Fruit fly (Drosophila melanogaster): ENCODE results near the gene Fkbp59.

Gene Fkbp59

dm6 chr2L:9887856-9888269 lies at the start of gene Fkbp59:
TSS of gene Fkbp59 (plus strand) at chr2L:9888005.
- TF ChIP-seq CG17801 (GFP tag; optimal IDR thresholded peaks at IDR 0.05; ENCODE audit: partially characterized antibody): no peak

dm6 chr2L:9850788-9851187 lies 37.0 kb upstream of the Fkbp59 start:
- TF ChIP-seq CG17801 (GFP tag; optimal IDR thresholded peaks at IDR 0.05; ENCODE audit: partially characterized antibody): no peak

- TF ChIP-seq CG17801 (GFP tag; optimal IDR thresholded peaks at IDR 0.05; ENCODE audit: partially characterized antibody): no peak
Measured at dm6 chr2L:9862964-9863363, 24.8 kb upstream of the Fkbp59 start.

- TF ChIP-seq CG17801 (GFP tag; optimal IDR thresholded peaks at IDR 0.05; ENCODE audit: partially characterized antibody): no peak
Measured at dm6 chr2L:9863479-9863878, 24.3 kb upstream of the Fkbp59 start.

- TF ChIP-seq CG17801 (GFP tag; optimal IDR thresholded peaks at IDR 0.05; ENCODE audit: partially characterized antibody): no peak
Measured at dm6 chr2L:9864337-9864736, 23.5 kb upstream of the Fkbp59 start.

- TF ChIP-seq CG17801 (GFP tag; optimal IDR thresholded peaks at IDR 0.05; ENCODE audit: partially characterized antibody): no peak
Measured at dm6 chr2L:9882393-9882971, 5.3 kb upstream of the Fkbp59 start.

dm6 chr2L:9886086-9886485 lies 1.7 kb upstream of the Fkbp59 start, which contains the start of gene nAChRalpha6:
TSS of gene nAChRalpha6 (minus strand) at chr2L:9886250.
- no peak for TF ChIP-seq CG17801 (GFP tag; optimal IDR thresholded peaks at IDR 0.05; ENCODE audit: partially characterized antibody)

- peak; percentile 71 for TF ChIP-seq CG17801 (GFP tag; optimal IDR thresholded peaks at IDR 0.05; ENCODE audit: partially characterized antibody)
Measured at dm6 chr2L:9890576-9890975, 2.8 kb downstream of the Fkbp59 start, which contains the start of the genes CG34183 and CG4537. TSS of gene CG34183 (minus strand) at chr2L:9890772. TSS of gene CG4537 (plus strand) at chr2L:9890885.

dm6 chr2L:9893183-9893582 lies 5.4 kb downstream of the Fkbp59 start, which contains the start of gene mtDNA-helicase:
TSS of gene mtDNA-helicase (minus strand) at chr2L:9893446.
- TF ChIP-seq CG17801 (GFP tag; optimal IDR thresholded peaks at IDR 0.05; ENCODE audit: partially characterized antibody): no peak

dm6 chr2L:9894193-9894592 lies 6.4 kb downstream of the Fkbp59 start:
- no peak for TF ChIP-seq CG17801 (GFP tag; optimal IDR thresholded peaks at IDR 0.05; ENCODE audit: partially characterized antibody)

- TF ChIP-seq CG17801 (GFP tag; optimal IDR thresholded peaks at IDR 0.05; ENCODE audit: partially characterized antibody): peak; percentile 86
Measured at dm6 chr2L:9894871-9895364, 7.1 kb downstream of the Fkbp59 start, which contains the start of gene Bka. TSS of gene Bka (plus strand) at chr2L:9895287.

dm6 chr2L:9897296-9897695 lies 9.5 kb downstream of the Fkbp59 start, which contains the start of gene RpS2:
TSS of gene RpS2 (minus strand) at chr2L:9897552.
- peak; percentile 44 for TF ChIP-seq CG17801 (GFP tag; optimal IDR thresholded peaks at IDR 0.05; ENCODE audit: partially characterized antibody)

- no peak for TF ChIP-seq CG17801 (GFP tag; optimal IDR thresholded peaks at IDR 0.05; ENCODE audit: partially characterized antibody)
Measured at dm6 chr2L:9903028-9903427, 15.2 kb downstream of the Fkbp59 start, which contains the start of gene Muc30E. TSS of gene Muc30E (minus strand) at chr2L:9903128.

dm6 chr2L:9906641-9907040 lies 18.8 kb downstream of the Fkbp59 start:
- no peak for TF ChIP-seq CG17801 (GFP tag; optimal IDR thresholded peaks at IDR 0.05; ENCODE audit: partially characterized antibody)

- no peak for TF ChIP-seq CG17801 (GFP tag; optimal IDR thresholded peaks at IDR 0.05; ENCODE audit: partially characterized antibody)
Measured at dm6 chr2L:9907320-9908256, 19.8 kb downstream of the Fkbp59 start.
